Fruit fly (Drosophila melanogaster): ENCODE results near the gene CG12470.

- TF ChIP-seq CG32121 (GFP tag; IDR thresholded peaks at IDR 0.05) (no peak), CG17806 (tag; optimal IDR thresholded peaks at IDR 0.05) (no peak), CG13204 (GFP tag; optimal IDR thresholded peaks at IDR 0.05) (no peak), D1 (tag; optimal IDR thresholded peaks at IDR 0.05) (no peak), gl (tag; optimal IDR thresholded peaks at IDR 0.05) (no peak), CG15710 (tag; optimal IDR thresholded peaks at IDR 0.05) (no peak)
These were observed 44.6 kb upstream of the CG12470 start for dm6 chrX:262836-263235.

All from whole organism, pupa.